Worm (Caenorhabditis elegans) whole organism, dauer: ENCODE results near the gene W05H9.2.

ENCODE experiments used
- unc-62 ChIP-seq: sonication (generic microtip); optimal IDR thresholded peaks from 2 replicates; lab custom pipeline; 2017; ENCODE audit warnings: missing biosample characterization, missing genetic modification reagents, missing genetic modification characterization

The W05H9.2 gene

ce11 chrX:6266739-6267138 lies at the start of gene W05H9.2:
TSS of gene W05H9.2 (plus strand) at chrX:6267039.
- no peak for TF ChIP-seq unc-62 (GFP tag; lab: Kevin White, UChicago)

ce11 chrX:6219892-6220291 lies 46.9 kb upstream of the W05H9.2 start:
- no peak for TF ChIP-seq unc-62 (GFP tag; lab: Kevin White, UChicago)

ce11 chrX:6221097-6221496 lies 45.7 kb upstream of the W05H9.2 start:
- no peak for TF ChIP-seq unc-62 (GFP tag; lab: Kevin White, UChicago)

- no peak for TF ChIP-seq unc-62 (GFP tag; lab: Kevin White, UChicago)
Observed at ce11 chrX:6224841-6225240, 42.0 kb upstream of the W05H9.2 start.

ce11 chrX:6230669-6231068 lies 36.2 kb upstream of the W05H9.2 start, which contains the start of gene lite-1:
TSS of gene lite-1 (minus strand) at chrX:6230769.
- TF ChIP-seq unc-62 (GFP tag; lab: Kevin White, UChicago) = no peak

ce11 chrX:6232998-6233626 lies 33.7 kb upstream of the W05H9.2 start, which contains the start of gene C14F11.4:
TSS of gene C14F11.4 (minus strand) at chrX:6233048.
- no peak for TF ChIP-seq unc-62 (GFP tag; lab: Kevin White, UChicago)

- TF ChIP-seq unc-62 (GFP tag; lab: Kevin White, UChicago) = no peak
Observed at ce11 chrX:6235443-6235842, 31.4 kb upstream of the W05H9.2 start, which contains the start of gene hsp-43. TSS of gene hsp-43 (minus strand) at chrX:6235543.

ce11 chrX:6238973-6239372 lies 27.9 kb upstream of the W05H9.2 start, which contains the start of gene rml-3:
TSS of gene rml-3 (minus strand) at chrX:6239065.
- no peak for TF ChIP-seq unc-62 (GFP tag; lab: Kevin White, UChicago)

ce11 chrX:6239927-6240639 lies 26.8 kb upstream of the W05H9.2 start:
- no peak for TF ChIP-seq unc-62 (GFP tag; lab: Kevin White, UChicago)

- no peak for TF ChIP-seq unc-62 (GFP tag; lab: Kevin White, UChicago)
Observed at ce11 chrX:6240640-6241033, 26.2 kb upstream of the W05H9.2 start, which contains the start of gene got-2.2. TSS of gene got-2.2 (plus strand) at chrX:6240983.

ce11 chrX:6245499-6245898 lies 21.3 kb upstream of the W05H9.2 start:
- no peak for TF ChIP-seq unc-62 (GFP tag; lab: Kevin White, UChicago)

- TF ChIP-seq unc-62 (GFP tag; lab: Kevin White, UChicago) = no peak
Observed at ce11 chrX:6247013-6247412, 19.8 kb upstream of the W05H9.2 start.

ce11 chrX:6247869-6248268 lies 19.0 kb upstream of the W05H9.2 start:
- TF ChIP-seq unc-62 (GFP tag; lab: Kevin White, UChicago) = no peak

ce11 chrX:6248778-6249658 lies 17.8 kb upstream of the W05H9.2 start:
- TF ChIP-seq unc-62 (GFP tag; lab: Kevin White, UChicago) = no peak

- no peak for TF ChIP-seq unc-62 (GFP tag; lab: Kevin White, UChicago)
Observed at ce11 chrX:6250272-6250752, 16.5 kb upstream of the W05H9.2 start.
